Fruit fly (Drosophila melanogaster): ENCODE results near the gene CG13066.
A peak's percentile ranks its signal among the peaks of the same experiment; 100 is the strongest.

CG13066 gene

dm6 chr3L:16228659-16229205 is 44.0 kb upstream of the CG13066 start, which contains the start of gene Tmx3 (continued):
- TF ChIP-seq ken (GFP tag; IDR thresholded peaks at IDR 0.05), result peak; percentile 92
- peak; percentile 25; the same call in 1 of the 3 replicates for TF ChIP-seq CG2199 (GFP tag; IDR thresholded peaks at IDR 0.05)
- peak; percentile 81 for TF ChIP-seq mam (GFP tag; optimal IDR thresholded peaks at IDR 0.05)
- TF ChIP-seq Bteb2 (GFP tag; optimal IDR thresholded peaks at IDR 0.05), result peak; percentile 48
- TF ChIP-seq Dfd (GFP tag; optimal IDR thresholded peaks at IDR 0.05), result no peak
- TF ChIP-seq CG4328 (GFP tag; optimal IDR thresholded peaks at IDR 0.05), result peak; percentile 23
- no peak for TF ChIP-seq CG17568 (GFP tag; optimal IDR thresholded peaks at IDR 0.05)
- TF ChIP-seq wor (GFP tag; IDR thresholded peaks at IDR 0.05), result peak; percentile 79
- peak; percentile 95 for TF ChIP-seq nerfin-1 (tag; optimal IDR thresholded peaks at IDR 0.05)
- peak; percentile 92 for TF ChIP-seq CG6272 (GFP tag; IDR thresholded peaks at IDR 0.05)
- peak; percentile 54 for TF ChIP-seq CG15011 (GFP tag; optimal IDR thresholded peaks at IDR 0.05)
- peak; percentile 49 for TF ChIP-seq maf-S (GFP tag; optimal IDR thresholded peaks at IDR 0.05)
- peak; percentile 93 for TF ChIP-seq Xbp1 (GFP tag; optimal IDR thresholded peaks at IDR 0.05)
- peak; percentile 66 for TF ChIP-seq kah (GFP tag; optimal IDR thresholded peaks at IDR 0.05)
- TF ChIP-seq bowl (GFP tag; IDR thresholded peaks at IDR 0.05), result peak; percentile 58; the same call in 1 of the 2 replicates
- TF ChIP-seq CG1233 (GFP tag; optimal IDR thresholded peaks at IDR 0.05), result peak; percentile 85
- TF ChIP-seq nau (GFP tag; optimal IDR thresholded peaks at IDR 0.05), result peak; percentile 39
- TF ChIP-seq CG12744 (GFP tag; optimal IDR thresholded peaks at IDR 0.05), result peak; percentile 27
- no peak for TF ChIP-seq Opbp (GFP tag; IDR thresholded peaks at IDR 0.05; ENCODE audit: partially characterized antibody)
- TF ChIP-seq E2f2 (GFP tag; IDR thresholded peaks at IDR 0.05), result peak; percentile 73
- peak in 1 of 3 experiments; percentile 45 for TF ChIP-seq Stat92E (GFP tag; optimal IDR thresholded peaks at IDR 0.05)
- TF ChIP-seq CG11695 (GFP tag; IDR thresholded peaks at IDR 0.05), result peak; percentile 88
- no peak for TF ChIP-seq Scr (GFP tag; IDR thresholded peaks at IDR 0.05; ENCODE audit: partially characterized antibody)
- TF ChIP-seq CG6813 (GFP tag; optimal IDR thresholded peaks at IDR 0.05), result peak; percentile 46
- peak; percentile 99 for TF ChIP-seq CG10959 (GFP tag; IDR thresholded peaks at IDR 0.05)
- peak; percentile 94 for TF ChIP-seq H2.0 (GFP tag; IDR thresholded peaks at IDR 0.05)
- TF ChIP-seq CG18764 (GFP tag; optimal IDR thresholded peaks at IDR 0.05), result peak; percentile 53
- no peak for TF ChIP-seq Neu2 (GFP tag; optimal IDR thresholded peaks at IDR 0.05; ENCODE audit: borderline replicate concordance)
- no peak for TF ChIP-seq Hr78 (GFP tag; optimal IDR thresholded peaks at IDR 0.05)
- peak; percentile 81 for TF ChIP-seq Nf-YA (GFP tag; IDR thresholded peaks at IDR 0.05)
- peak; percentile 26 for TF ChIP-seq Sry-δ (GFP tag; optimal IDR thresholded peaks at IDR 0.05)
- no peak for TF ChIP-seq HLH4C (GFP tag; IDR thresholded peaks at IDR 0.05; ENCODE audit: partially characterized antibody)
- peak; percentile 68 for TF ChIP-seq CG4360 (GFP tag; IDR thresholded peaks at IDR 0.05)
- no peak for TF ChIP-seq h (optimal IDR thresholded peaks at IDR 0.05)
- peak; percentile 96 for TF ChIP-seq CG34422 (GFP tag; IDR thresholded peaks at IDR 0.05)
- peak; percentile 53 for TF ChIP-seq pzg (GFP tag; optimal IDR thresholded peaks at IDR 0.05)
- TF ChIP-seq Ssrp (tag; optimal IDR thresholded peaks at IDR 0.05), result peak; percentile 92
- peak; percentile 95 for TF ChIP-seq Ptx1 (GFP tag; IDR thresholded peaks at IDR 0.05)
- TF ChIP-seq CG16863 (GFP tag; optimal IDR thresholded peaks at IDR 0.05), result peak; percentile 24
- no peak for TF ChIP-seq CG11398 (GFP tag; optimal IDR thresholded peaks at IDR 0.05)
- TF ChIP-seq CG11456 (GFP tag; IDR thresholded peaks at IDR 0.05), result peak; percentile 95
- TF ChIP-seq amos (GFP tag; IDR thresholded peaks at IDR 0.05; ENCODE audit: partially characterized antibody), result no peak
- peak; percentile 67 for TF ChIP-seq onecut (GFP tag; IDR thresholded peaks at IDR 0.05)
- TF ChIP-seq CG14710 (tag; optimal IDR thresholded peaks at IDR 0.05), result peak; percentile 93
- no peak for TF ChIP-seq fd102C (GFP tag; optimal IDR thresholded peaks at IDR 0.05)
- peak; percentile 57 for TF ChIP-seq CG18011 (GFP tag; optimal IDR thresholded peaks at IDR 0.05)
- TF ChIP-seq PHDP (tag; optimal IDR thresholded peaks at IDR 0.05), result peak; percentile 91
- peak; percentile 52 for TF ChIP-seq CG7271 (tag; optimal IDR thresholded peaks at IDR 0.05)
- peak; percentile 82 for TF ChIP-seq ind (GFP tag; optimal IDR thresholded peaks at IDR 0.05)
- TF ChIP-seq so (GFP tag; IDR thresholded peaks at IDR 0.05), result peak; percentile 77; the same call in 2 of the 3 replicates
